Fruit fly (Drosophila melanogaster): Measurements from ENCODE around the gene Arglu1.

Arglu1 gene

DNA sequence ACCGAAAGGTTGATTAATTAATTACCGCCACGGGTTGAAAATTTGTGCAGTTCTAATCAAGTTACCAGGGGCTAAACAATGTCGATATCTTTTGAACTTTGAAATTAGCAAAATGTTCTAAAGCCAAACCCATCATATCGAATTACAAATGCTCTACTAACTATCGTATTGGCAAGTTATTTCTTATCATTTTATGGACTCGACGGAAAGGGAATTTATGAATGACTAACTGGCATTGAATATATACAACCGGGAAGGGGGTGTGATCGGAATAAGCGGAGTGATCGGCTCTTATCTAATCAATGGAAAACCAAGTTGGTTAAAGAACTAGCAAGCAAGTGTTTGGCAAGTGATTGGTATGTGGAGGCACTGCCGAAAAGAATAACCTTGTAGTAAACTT, 5.6 kb upstream of the Arglu1 start (continued):
- no peak for TF ChIP-seq CG9727 (GFP tag; optimal IDR thresholded peaks at IDR 0.05)
- TF ChIP-seq CG6689 (GFP tag; IDR thresholded peaks at IDR 0.05), result no peak
- TF ChIP-seq az2 (GFP tag; optimal IDR thresholded peaks at IDR 0.05), result no peak
- no peak for TF ChIP-seq CG7357 (GFP tag; IDR thresholded peaks at IDR 0.05)
- no peak for TF ChIP-seq tll (GFP tag; optimal IDR thresholded peaks at IDR 0.05)
- no peak for TF ChIP-seq cg (GFP tag; optimal IDR thresholded peaks at IDR 0.05)
- peak; percentile 35; the same call in 1 of the 2 replicates for TF ChIP-seq crol (GFP tag; IDR thresholded peaks at IDR 0.05)
- TF ChIP-seq CG12744 (GFP tag; optimal IDR thresholded peaks at IDR 0.05), result no peak
- no peak for TF ChIP-seq pita (GFP tag; optimal IDR thresholded peaks at IDR 0.05)
- no peak for TF ChIP-seq CG4328 (GFP tag; optimal IDR thresholded peaks at IDR 0.05)
- no peak for TF ChIP-seq CG15696 (tag; optimal IDR thresholded peaks at IDR 0.05)
- TF ChIP-seq ap (GFP tag; IDR thresholded peaks at IDR 0.05), result no peak
- TF ChIP-seq ssp (GFP tag; IDR thresholded peaks at IDR 0.05), result no peak
- no peak for TF ChIP-seq pb (GFP tag; optimal IDR thresholded peaks at IDR 0.05)
- TF ChIP-seq insv (GFP tag; optimal IDR thresholded peaks at IDR 0.05), result no peak
- no peak for TF ChIP-seq CG15011 (GFP tag; optimal IDR thresholded peaks at IDR 0.05)
- no peak for TF ChIP-seq CG4730 (GFP tag; IDR thresholded peaks at IDR 0.05)
- TF ChIP-seq abd-A (tag; optimal IDR thresholded peaks at IDR 0.05), result no peak
- TF ChIP-seq CG18619 (GFP tag; optimal IDR thresholded peaks at IDR 0.05), result no peak
- peak; percentile 42 for TF ChIP-seq CG2678 (tag; optimal IDR thresholded peaks at IDR 0.05)
- no peak for TF ChIP-seq CG33213 (GFP tag; optimal IDR thresholded peaks at IDR 0.05)
- TF ChIP-seq CrebB (tag; optimal IDR thresholded peaks at IDR 0.05), result no peak
- TF ChIP-seq CG4282 (GFP tag; optimal IDR thresholded peaks at IDR 0.05), result no peak
- no peak for TF ChIP-seq gcm (GFP tag; optimal IDR thresholded peaks at IDR 0.05)
- TF ChIP-seq CG11723 (GFP tag; optimal IDR thresholded peaks at IDR 0.05), result no peak
- no peak for TF ChIP-seq Aef1 (GFP tag; IDR thresholded peaks at IDR 0.05)
- TF ChIP-seq jigr1 (GFP tag; IDR thresholded peaks at IDR 0.05), result no peak
- no peak for TF ChIP-seq da (GFP tag; optimal IDR thresholded peaks at IDR 0.05)
- no peak for TF ChIP-seq Dp (GFP tag; optimal IDR thresholded peaks at IDR 0.05)
- no peak for TF ChIP-seq CG11398 (GFP tag; optimal IDR thresholded peaks at IDR 0.05)
- TF ChIP-seq Nf-YA (GFP tag; IDR thresholded peaks at IDR 0.05), result no peak
- TF ChIP-seq CG11456 (GFP tag; IDR thresholded peaks at IDR 0.05), result no peak
- no peak for TF ChIP-seq CG4404 (GFP tag; IDR thresholded peaks at IDR 0.05)
- no peak for TF ChIP-seq Dad (GFP tag; optimal IDR thresholded peaks at IDR 0.05)
- no peak for TF ChIP-seq dpn (GFP tag; optimal IDR thresholded peaks at IDR 0.05)
- TF ChIP-seq CG9932 (GFP tag; IDR thresholded peaks at IDR 0.05), result no peak
- no peak for TF ChIP-seq CG2712 (tag; optimal IDR thresholded peaks at IDR 0.05)
- TF ChIP-seq nerfin-1 (tag; optimal IDR thresholded peaks at IDR 0.05), result no peak
- no peak for TF ChIP-seq Lhr (GFP tag; optimal IDR thresholded peaks at IDR 0.05)
- no peak for TF ChIP-seq unc-4 (GFP tag; IDR thresholded peaks at IDR 0.05; ENCODE audit: partially characterized antibody)
- TF ChIP-seq CG34376 (GFP tag; optimal IDR thresholded peaks at IDR 0.05), result peak; percentile 84
- TF ChIP-seq Dref (GFP tag; IDR thresholded peaks at IDR 0.05), result no peak
- no peak for TF ChIP-seq Camta (GFP tag; optimal IDR thresholded peaks at IDR 0.05)
- no peak for TF ChIP-seq Bteb2 (GFP tag; optimal IDR thresholded peaks at IDR 0.05)
- peak; percentile 86 for TF ChIP-seq lab (GFP tag; optimal IDR thresholded peaks at IDR 0.05)
- no peak for TF ChIP-seq ttk (GFP tag; IDR thresholded peaks at IDR 0.05)
- no peak for TF ChIP-seq CG10147 (GFP tag; optimal IDR thresholded peaks at IDR 0.05)
- TF ChIP-seq D19A (tag; optimal IDR thresholded peaks at IDR 0.05), result peak; percentile 96
- no peak for TF ChIP-seq wek (GFP tag; optimal IDR thresholded peaks at IDR 0.05)
- no peak for TF ChIP-seq usp (GFP tag; optimal IDR thresholded peaks at IDR 0.05)
- TF ChIP-seq gem (tag; optimal IDR thresholded peaks at IDR 0.05), result no peak
- no peak for TF ChIP-seq CG14667 (GFP tag; IDR thresholded peaks at IDR 0.05)
